Worm (Caenorhabditis elegans) whole organism, L2 larva: ENCODE measurements around the gene frpr-8.

ENCODE experiments used
- C34F6.9 ChIP-seq: fragments of 150-350 bp; optimal IDR thresholded peaks from 2 replicates; lab custom pipeline; 2014; ENCODE audit warnings: missing biosample characterization, missing genetic modification characterization
- R02D3.7 ChIP-seq: fragments of 150-350 bp; optimal IDR thresholded peaks from 2 replicates; lab custom pipeline; 2014; ENCODE audit warnings: missing biosample characterization, missing genetic modification characterization
- Y55F3AM.14 ChIP-seq: fragments of 200-800 bp; sonication (Bioruptor generic); optimal IDR thresholded peaks from 2 replicates; lab custom pipeline; 2018; ENCODE audit warnings: mild to moderate bottlenecking, missing genetic modification characterization, missing compliant biosample characterization
- ZK546.5 ChIP-seq: sonication (generic microtip); optimal IDR thresholded peaks from 2 replicates; lab custom pipeline; 2017; ENCODE audit warnings: missing biosample characterization, missing genetic modification characterization
- alr-1 ChIP-seq: fragments of 150-350 bp; optimal IDR thresholded peaks from 2 replicates; lab custom pipeline; 2014; ENCODE audit warnings: missing biosample characterization, missing genetic modification characterization
- blmp-1 ChIP-seq: sonication (generic microtip); optimal IDR thresholded peaks from 2 replicates; lab custom pipeline; 2017; ENCODE audit warnings: missing genetic modification characterization, mild to moderate bottlenecking, missing compliant biosample characterization, antibody characterized with exemption, moderate library complexity; ENCODE audit not compliant: insufficient read depth
- ceh-82 ChIP-seq: fragments of 150-350 bp; optimal IDR thresholded peaks from 2 replicates; lab custom pipeline; 2014; ENCODE audit warnings: missing biosample characterization, missing genetic modification characterization
- dmd-4 ChIP-seq: sonication (generic microtip); optimal IDR thresholded peaks from 2 replicates; lab custom pipeline; 2017; ENCODE audit warnings: missing biosample characterization, missing genetic modification characterization
- egl-27 ChIP-seq: sonication (generic microtip); optimal IDR thresholded peaks from 3 replicates; lab custom pipeline; 2017; ENCODE audit warnings: missing biosample characterization, missing genetic modification reagents, missing genetic modification characterization
- elt-1 ChIP-seq: fragments of 150-350 bp; optimal IDR thresholded peaks from 2 replicates; lab custom pipeline; 2014; ENCODE audit warnings: missing biosample characterization, missing genetic modification characterization
- elt-3 ChIP-seq: sonication (generic microtip); optimal IDR thresholded peaks from 2 replicates; lab custom pipeline; 2017; ENCODE audit warnings: missing biosample characterization, missing genetic modification characterization
- fos-1 ChIP-seq: fragments of 150-350 bp; optimal IDR thresholded peaks from 2 replicates; lab custom pipeline; 2014; ENCODE audit warnings: missing biosample characterization, missing genetic modification characterization
- lin-11 ChIP-seq: fragments of 150-350 bp; sonication (generic microtip); optimal IDR thresholded peaks from 2 replicates; lab custom pipeline; 2014; ENCODE audit warnings: missing biosample characterization, missing genetic modification characterization, inconsistent platforms, mixed read lengths
- mbf-1 ChIP-seq: sonication (generic microtip); optimal IDR thresholded peaks from 2 replicates; lab custom pipeline; 2017; ENCODE audit warnings: missing biosample characterization, missing genetic modification characterization
- mdl-1 ChIP-seq, 2 experiments: fragments of 150-350 bp in 1 of 2; sonication (generic microtip) in 1 of 2; optimal IDR thresholded peaks; 2 replicates each; lab custom pipeline; 2017; ENCODE audit warnings: missing biosample characterization in 2 of 2, missing genetic modification characterization in 2 of 2
- nhr-11 ChIP-seq: fragments of 150-350 bp; optimal IDR thresholded peaks from 2 replicates; lab custom pipeline; 2014; ENCODE audit warnings: missing biosample characterization, missing genetic modification characterization
- nhr-12 ChIP-seq: fragments of 150-350 bp; optimal IDR thresholded peaks from 2 replicates; lab custom pipeline; 2014; ENCODE audit warnings: missing biosample characterization, missing genetic modification characterization
- nhr-129 ChIP-seq: fragments of 150-350 bp; optimal IDR thresholded peaks from 2 replicates; lab custom pipeline; 2014; ENCODE audit warnings: missing biosample characterization, missing genetic modification characterization
- nhr-23 ChIP-seq: fragments of 150-350 bp; optimal IDR thresholded peaks from 2 replicates; lab custom pipeline; 2014; ENCODE audit warnings: missing biosample characterization, missing genetic modification reagents, missing genetic modification characterization
- nhr-237 ChIP-seq: fragments of 150-350 bp; optimal IDR thresholded peaks from 2 replicates; lab custom pipeline; 2014; ENCODE audit warnings: missing biosample characterization, missing genetic modification characterization
- nhr-25 ChIP-seq: fragments of 150-350 bp; sonication (generic microtip); optimal IDR thresholded peaks from 3 replicates; lab custom pipeline; 2014; ENCODE audit warnings: missing biosample characterization, missing genetic modification characterization
- nhr-6 ChIP-seq: fragments of 150-350 bp; optimal IDR thresholded peaks from 2 replicates; lab custom pipeline; 2014; ENCODE audit warnings: missing biosample characterization, missing genetic modification characterization
- peb-1 ChIP-seq: fragments of 150-350 bp; optimal IDR thresholded peaks from 2 replicates; lab custom pipeline; 2014; ENCODE audit warnings: missing biosample characterization, missing genetic modification characterization
- sem-4 ChIP-seq: fragments of 150-350 bp; optimal IDR thresholded peaks from 2 replicates; lab custom pipeline; 2014; ENCODE audit warnings: missing biosample characterization, missing genetic modification reagents, missing genetic modification characterization
- sma-3 ChIP-seq: sonication (generic microtip); optimal IDR thresholded peaks from 2 replicates; lab custom pipeline; 2016; ENCODE audit warnings: missing genetic modification reagents, missing genetic modification characterization, missing compliant biosample characterization
- sma-9 ChIP-seq, 2 experiments: fragments of 150-350 bp in 1 of 2; sonication (generic microtip) in 1 of 2; optimal IDR thresholded peaks; 2 replicates each; lab custom pipeline; 2014 to 2016; ENCODE audit warnings: missing genetic modification characterization in 2 of 2, mild to moderate bottlenecking in 1 of 2, missing biosample characterization in 1 of 2, missing compliant biosample characterization in 1 of 2, missing genetic modification reagents in 1 of 2, moderate library complexity in 1 of 2
- snpc-4 ChIP-seq: fragments of 150-350 bp; optimal IDR thresholded peaks from 2 replicates; lab custom pipeline; 2014; ENCODE audit warnings: missing biosample characterization, missing genetic modification characterization
- unc-55 ChIP-seq: fragments of 150-350 bp; sonication (generic microtip); optimal IDR thresholded peaks from 3 replicates; lab custom pipeline; 2014; ENCODE audit warnings: missing biosample characterization, missing genetic modification reagents, missing genetic modification characterization
- ztf-11 ChIP-seq: sonication (generic microtip); optimal IDR thresholded peaks from 2 replicates; lab custom pipeline; 2017; ENCODE audit warnings: missing biosample characterization, missing genetic modification characterization

The frpr-8 gene

DNA sequence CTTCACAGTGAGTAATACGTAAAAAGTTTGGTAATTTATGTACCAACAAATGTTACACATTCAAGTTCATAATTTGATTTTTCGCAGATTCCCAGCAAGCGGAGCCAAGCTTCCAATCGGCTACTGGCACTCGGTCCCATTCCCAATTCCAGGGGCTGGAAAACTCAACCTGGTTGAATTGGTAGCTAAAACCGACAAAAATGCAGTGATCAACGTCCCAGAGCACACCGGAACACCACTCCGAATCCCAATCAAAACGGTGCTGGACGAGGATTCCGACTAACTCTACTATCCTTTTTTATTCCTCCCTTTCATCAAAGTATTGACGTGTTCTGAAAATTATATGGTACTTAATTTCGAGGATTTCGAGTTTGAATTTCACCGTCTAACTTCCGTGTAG, 20.3 kb upstream of the frpr-8 start:
- TF ChIP-seq peb-1 (tag; lab: Kevin White, UChicago), result no peak

DNA sequence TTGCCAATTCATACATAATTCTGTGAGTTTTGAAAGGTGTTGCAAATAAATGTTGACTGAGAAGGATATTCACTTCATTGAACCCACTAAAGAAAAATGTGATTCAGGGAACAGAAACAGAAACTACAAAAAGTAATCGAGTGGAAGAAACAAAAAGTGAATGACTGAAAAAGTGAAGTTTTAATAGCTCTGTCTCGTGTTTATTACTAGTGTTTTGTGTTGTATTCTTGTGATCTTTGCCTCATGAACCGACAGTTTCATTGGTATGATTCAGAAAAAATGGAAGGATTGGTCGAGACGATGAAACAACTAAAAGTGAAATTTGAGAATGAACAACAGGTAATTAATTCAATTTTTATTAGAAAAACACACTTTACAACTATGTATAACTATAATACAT, 19.7 kb upstream of the frpr-8 start:
- TF ChIP-seq blmp-1 (tag; lab: Kevin White, UChicago) (peak; percentile 15), nhr-23 (tag; lab: Kevin White, UChicago) (no peak)

DNA sequence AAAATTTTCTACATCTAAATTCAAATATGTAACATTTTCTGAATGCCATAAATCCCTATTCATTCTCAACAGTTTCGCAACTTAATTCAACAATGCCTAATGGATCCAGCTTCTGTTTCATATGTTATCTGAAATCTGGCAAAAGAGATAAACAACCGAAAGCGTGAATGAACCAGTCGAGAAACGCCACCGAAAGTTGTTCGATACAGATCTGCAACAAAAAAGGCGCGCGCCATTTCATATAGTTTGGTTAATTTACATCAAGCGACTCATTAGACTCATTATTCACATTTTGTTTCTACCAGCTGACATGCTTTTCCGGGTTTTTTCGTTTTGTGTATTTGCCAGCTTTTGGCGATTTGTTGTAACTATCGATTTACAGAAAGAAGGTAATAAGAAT, 16.0 kb upstream of the frpr-8 start, which contains the start of gene K09E2.1:
Gene K09E2.1 (plus strand): TSS at position 301 of the 400 bp plus-strand sequence.
- no peak for TF ChIP-seq nhr-12 (tag; lab: Kevin White, UChicago)
- no peak for TF ChIP-seq blmp-1 (tag; lab: Kevin White, UChicago)
- TF ChIP-seq ZK546.5 (tag; lab: Kevin White, UChicago), result no peak
- no peak for TF ChIP-seq peb-1 (tag; lab: Kevin White, UChicago)
- TF ChIP-seq nhr-25 (tag; lab: Kevin White, UChicago), result no peak
- no peak for TF ChIP-seq nhr-6
- TF ChIP-seq nhr-237, result no peak
- TF ChIP-seq elt-1 (tag; lab: Kevin White, UChicago), result no peak
- TF ChIP-seq fos-1, result no peak
- TF ChIP-seq R02D3.7, result no peak
- no peak for TF ChIP-seq mdl-1 (tag; optimal IDR thresholded peaks at IDR 0.05; lab: Kevin White, UChicago)
- no peak for TF ChIP-seq nhr-11 (tag; lab: Kevin White, UChicago)

DNA sequence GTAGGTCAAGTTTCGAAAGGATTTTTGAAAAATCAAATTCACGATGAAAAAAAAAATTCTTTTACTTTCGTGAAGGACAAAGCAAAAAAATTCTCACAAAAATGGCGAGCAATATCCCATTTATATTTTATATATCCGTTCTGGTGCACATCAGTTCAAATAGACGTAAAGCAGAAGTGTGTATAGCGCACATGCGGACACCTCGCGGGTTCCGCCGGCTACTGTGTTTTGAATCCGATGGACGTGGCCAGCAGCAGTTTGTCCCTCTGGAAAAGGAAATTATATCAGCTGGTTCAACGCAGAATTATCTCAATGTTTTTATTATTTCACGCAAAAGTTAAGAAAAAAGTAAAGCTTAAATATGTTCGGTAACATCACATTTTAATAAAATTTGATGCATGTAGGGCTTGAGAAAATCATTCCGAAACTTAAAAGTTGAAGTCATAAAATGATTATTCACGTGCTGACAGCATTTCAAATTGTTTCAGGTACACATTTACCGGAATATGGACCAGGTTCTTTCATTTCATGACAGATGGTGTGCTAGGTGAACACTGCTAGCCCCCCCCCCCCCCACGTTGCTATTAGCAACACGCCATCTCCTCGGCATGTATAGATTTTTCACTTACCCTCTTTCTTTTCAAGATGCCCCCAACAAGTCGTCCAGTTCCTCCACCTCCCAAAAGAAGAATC, 6.2 kb downstream of the frpr-8 start, which contains the start of gene jbts-14:
Gene jbts-14 (plus strand): TSS at position 643 of the 693 bp plus-strand sequence.
- TF ChIP-seq snpc-4 (tag; lab: Kevin White, UChicago), result peak; percentile 72
- TF ChIP-seq dmd-4 (tag; lab: Kevin White, UChicago), result no peak

DNA sequence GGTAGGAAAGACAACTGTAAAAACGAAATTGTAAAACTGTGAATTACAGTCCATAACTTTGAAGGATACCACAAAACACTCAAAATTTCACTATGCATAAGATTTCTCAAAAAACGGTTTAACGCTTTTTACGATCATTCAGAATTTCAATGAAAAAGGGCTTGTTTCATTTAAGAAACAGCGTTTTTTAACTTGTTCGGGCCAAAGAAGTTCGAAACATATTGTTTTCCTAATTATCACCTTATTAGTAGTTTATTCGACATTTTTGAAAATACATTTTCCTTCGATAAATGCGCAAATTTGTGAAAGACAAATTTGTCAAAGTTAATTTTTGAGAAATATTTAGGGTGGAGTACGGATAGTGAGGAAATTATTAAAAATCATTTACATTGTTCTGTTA, 7.2 kb downstream of the frpr-8 start:
- no peak for TF ChIP-seq Y55F3AM.14 (GFP tag; lab: Kevin White, UChicago)
- no peak for TF ChIP-seq mdl-1 (tag; optimal IDR thresholded peaks at IDR 0.05; lab: Kevin White, UChicago)
- no peak for TF ChIP-seq ceh-82 (tag; lab: Kevin White, UChicago)
- TF ChIP-seq lin-11 (tag; lab: Kevin White, UChicago), result no peak
- no peak for TF ChIP-seq alr-1 (tag; lab: Kevin White, UChicago)
- no peak for TF ChIP-seq sma-3
- no peak for TF ChIP-seq R02D3.7
- TF ChIP-seq elt-3, result no peak
- TF ChIP-seq ZK546.5 (tag; lab: Kevin White, UChicago), result no peak
- no peak for TF ChIP-seq elt-1 (tag; lab: Kevin White, UChicago)
- no peak for TF ChIP-seq ztf-11 (tag; lab: Kevin White, UChicago)

DNA sequence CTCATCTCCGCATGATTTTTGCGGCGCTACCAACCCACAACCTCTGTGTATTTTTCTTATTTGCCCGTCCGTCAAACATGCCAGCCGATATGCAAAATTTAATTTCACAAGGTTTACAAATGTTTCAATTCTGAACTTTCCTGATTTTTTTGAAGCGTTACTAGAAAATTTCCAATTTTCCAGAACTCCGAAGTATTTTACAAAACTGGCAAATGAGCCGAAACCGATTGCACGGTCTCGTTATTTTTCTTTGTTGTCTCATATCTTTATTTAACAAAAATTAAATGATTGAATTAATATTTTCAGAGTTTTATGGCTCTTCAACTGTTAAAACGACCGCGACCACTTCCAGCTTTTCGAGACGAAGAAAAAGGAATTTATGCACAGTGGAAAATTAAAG, 10.4 kb downstream of the frpr-8 start, which contains the start of gene F53A9.3:
Gene F53A9.3 (plus strand): TSS at position 301 of the 400 bp plus-strand sequence.
- TF ChIP-seq unc-55, result no peak
- no peak for TF ChIP-seq nhr-129 (tag; lab: Kevin White, UChicago)
- no peak for TF ChIP-seq C34F6.9 (tag; lab: Kevin White, UChicago)
- TF ChIP-seq blmp-1 (tag; lab: Kevin White, UChicago), result no peak
- no peak for TF ChIP-seq sem-4
- no peak for TF ChIP-seq egl-27 (tag; lab: Kevin White, UChicago)
- no peak for TF ChIP-seq mbf-1 (tag; lab: Kevin White, UChicago)
- no peak for TF ChIP-seq sma-9 (GFP tag; optimal IDR thresholded peaks at IDR 0.05; lab: Kevin White, UChicago)
- no peak for TF ChIP-seq sma-9 (tag; optimal IDR thresholded peaks at IDR 0.05; lab: Kevin White, UChicago)
- no peak for TF ChIP-seq R02D3.7
- no peak for TF ChIP-seq nhr-11 (tag; lab: Kevin White, UChicago)
- TF ChIP-seq lin-11 (tag; lab: Kevin White, UChicago), result no peak
- TF ChIP-seq, all 48 proteins: peak for 0
